Fruit fly (Drosophila melanogaster): ENCODE data around the gene ppan.

ppan gene

dm6 chr3R:21116057-21116456 lies at the start of gene ppan:
ppan (plus strand) TSS chr3R:21116254.
- TF ChIP-seq CG3281 (GFP tag; optimal IDR thresholded peaks at IDR 0.05), result no peak
- TF ChIP-seq bsh (GFP tag; optimal IDR thresholded peaks at IDR 0.05), result no peak
- no peak for TF ChIP-seq CG5180 (GFP tag; optimal IDR thresholded peaks at IDR 0.05)
- no peak for TF ChIP-seq CG43689 (GFP tag; IDR thresholded peaks at IDR 0.05)
- no peak for TF ChIP-seq CG18262 (tag; optimal IDR thresholded peaks at IDR 0.05)
- TF ChIP-seq CG32532 (GFP tag; IDR thresholded peaks at IDR 0.05), result no peak
- TF ChIP-seq nom (GFP tag; optimal IDR thresholded peaks at IDR 0.05), result no peak
- no peak for TF ChIP-seq CG31365 (tag; optimal IDR thresholded peaks at IDR 0.05)
- TF ChIP-seq da (GFP tag; optimal IDR thresholded peaks at IDR 0.05), result no peak
- TF ChIP-seq Lhr (GFP tag; optimal IDR thresholded peaks at IDR 0.05), result no peak
- TF ChIP-seq sens (GFP tag), result peak; percentile 3
- no peak for TF ChIP-seq nerfin-2 (GFP tag; IDR thresholded peaks at IDR 0.05; ENCODE audit: partially characterized antibody)
- TF ChIP-seq Usf (GFP tag; optimal IDR thresholded peaks at IDR 0.05), result no peak
- no peak for TF ChIP-seq CG10209 (GFP tag; optimal IDR thresholded peaks at IDR 0.05)
- TF ChIP-seq Asciz (GFP tag; optimal IDR thresholded peaks at IDR 0.05), result no peak
- TF ChIP-seq CG7928 (GFP tag; optimal IDR thresholded peaks at IDR 0.05), result no peak
- peak; percentile 97 for TF ChIP-seq cwo (GFP tag; optimal IDR thresholded peaks at IDR 0.05)
- no peak for TF ChIP-seq B-H1 (GFP tag; IDR thresholded peaks at IDR 0.05)
- TF ChIP-seq en (GFP tag; optimal IDR thresholded peaks at IDR 0.05), result no peak
- TF ChIP-seq CG9876 (GFP tag; optimal IDR thresholded peaks at IDR 0.05), result no peak
- TF ChIP-seq gsb-n (tag; optimal IDR thresholded peaks at IDR 0.05), result no peak
- no peak for TF ChIP-seq CrebB (tag; optimal IDR thresholded peaks at IDR 0.05)
- TF ChIP-seq CG14441 (GFP tag; IDR thresholded peaks at IDR 0.05), result no peak
- TF ChIP-seq CG8290 (GFP tag; optimal IDR thresholded peaks at IDR 0.05), result no peak
- no peak for TF ChIP-seq CG8290 (tag; optimal IDR thresholded peaks at IDR 0.05)
- no peak for TF ChIP-seq wdn (GFP tag; IDR thresholded peaks at IDR 0.05)
- TF ChIP-seq CG8478 (optimal IDR thresholded peaks at IDR 0.05), result no peak
- no peak for TF ChIP-seq CG33213 (GFP tag; optimal IDR thresholded peaks at IDR 0.05)
- TF ChIP-seq GATAe (GFP tag; conservative IDR thresholded peaks at IDR 0.05), result no peak
- TF ChIP-seq tap (tag; optimal IDR thresholded peaks at IDR 0.05), result no peak
- TF ChIP-seq pb (GFP tag; optimal IDR thresholded peaks at IDR 0.05), result no peak
- no peak for TF ChIP-seq Taf1 (GFP tag; IDR thresholded peaks at IDR 0.05)
- no peak for TF ChIP-seq slbo (GFP tag; IDR thresholded peaks at IDR 0.05)
- no peak for TF ChIP-seq Oaz (GFP tag; IDR thresholded peaks at IDR 0.05)
- TF ChIP-seq CG7839 (tag; optimal IDR thresholded peaks at IDR 0.05), result no peak
- TF ChIP-seq CG1647 (GFP tag; optimal IDR thresholded peaks at IDR 0.05), result no peak
- no peak for TF ChIP-seq PHDP (tag; optimal IDR thresholded peaks at IDR 0.05)
- no peak for TF ChIP-seq Fer2 (tag; optimal IDR thresholded peaks at IDR 0.05)
- TF ChIP-seq bbx (GFP tag; IDR thresholded peaks at IDR 0.05; ENCODE audit: partially characterized antibody), result 0 out of 2 replicates have a peak, but pooled peaks have one; percentile 31
- no peak for TF ChIP-seq CG14667 (GFP tag; IDR thresholded peaks at IDR 0.05)
- no peak for TF ChIP-seq CG7987 (GFP tag; optimal IDR thresholded peaks at IDR 0.05)
- no peak for TF ChIP-seq Atf3 (GFP tag; optimal IDR thresholded peaks at IDR 0.05)
- TF ChIP-seq trh (GFP tag; optimal IDR thresholded peaks at IDR 0.05), result no peak
- TF ChIP-seq Nf-YC (tag; optimal IDR thresholded peaks at IDR 0.05), result no peak
- TF ChIP-seq CTCF (GFP tag; optimal IDR thresholded peaks at IDR 0.05), result peak; percentile 41
- TF ChIP-seq TFAM (GFP tag; optimal IDR thresholded peaks at IDR 0.05), result no peak
- TF ChIP-seq sim (GFP tag; IDR thresholded peaks at IDR 0.05), result no peak
- no peak for TF ChIP-seq CG15073 (GFP tag; optimal IDR thresholded peaks at IDR 0.05)
- no peak for TF ChIP-seq mld (GFP tag; IDR thresholded peaks at IDR 0.05; ENCODE audit: partially characterized antibody)
- no peak for TF ChIP-seq lov (optimal IDR thresholded peaks at IDR 0.05)
- TF ChIP-seq lov (GFP tag; IDR thresholded peaks at IDR 0.05), result no peak
- no peak for TF ChIP-seq Sry-β (GFP tag; optimal IDR thresholded peaks at IDR 0.05)
- TF ChIP-seq CG2712 (tag; optimal IDR thresholded peaks at IDR 0.05), result peak; percentile 8
- no peak for TF ChIP-seq CG11696 (GFP tag; IDR thresholded peaks at IDR 0.05)
